Fruit fly (Drosophila melanogaster) whole organism, embryonic: ENCODE data around the gene CG10132.

Experiments used
- Abd-B ChIP-seq: fragments of 200-800 bp; sonication (Bioruptor generic); optimal IDR thresholded peaks from 2 replicates; lab custom pipeline; 2018; ENCODE audit warnings: missing biosample characterization, mild to moderate bottlenecking, missing genetic modification characterization, moderate library complexity
- Blimp-1 ChIP-seq: fragments of 200-800 bp; sonication (Bioruptor generic); optimal IDR thresholded peaks from 3 replicates; lab custom pipeline; 2018; ENCODE audit warnings: missing biosample characterization, missing genetic modification characterization, mild to moderate bottlenecking, moderate library complexity, missing genetic modification reagents
- CG10654 ChIP-seq: fragments of 200-800 bp; sonication (Bioruptor generic); optimal IDR thresholded peaks from 2 replicates; lab custom pipeline; 2016; ENCODE audit warnings: missing biosample characterization, missing genetic modification characterization
- CG12071 ChIP-seq: fragments of 200-800 bp; sonication (Bioruptor generic); optimal IDR thresholded peaks from 3 replicates; lab custom pipeline; 2018; ENCODE audit warnings: missing biosample characterization, mild to moderate bottlenecking, missing genetic modification characterization
- CG12744 ChIP-seq: fragments of 200-800 bp; sonication (Bioruptor generic); optimal IDR thresholded peaks from 2 replicates; lab custom pipeline; 2016; ENCODE audit warnings: missing biosample characterization, missing genetic modification characterization
- CG17328 ChIP-seq: fragments of 200-800 bp; sonication (Bioruptor generic); IDR thresholded peaks from 2 replicates; pipeline ENCODE4 v1.3.6; 2022; ENCODE audit warnings: missing biosample characterization, missing genetic modification characterization
- CG3065 ChIP-seq: fragments of 200-800 bp; sonication (Bioruptor generic); optimal IDR thresholded peaks from 2 replicates; lab custom pipeline; 2016; ENCODE audit warnings: missing biosample characterization, missing genetic modification characterization
- CG31441 ChIP-seq: fragments of 200-800 bp; sonication (Bioruptor generic); IDR thresholded peaks from 2 replicates; pipeline ENCODE4 v1.3.6; 2022; ENCODE audit warnings: missing biosample characterization, missing genetic modification characterization
- CG4328 ChIP-seq: fragments of 200-800 bp; sonication (Bioruptor generic); optimal IDR thresholded peaks from 3 replicates; lab custom pipeline; 2017; ENCODE audit warnings: missing biosample characterization, missing genetic modification reagents, missing genetic modification characterization
- CG4424 ChIP-seq: fragments of 200-800 bp; sonication (Bioruptor generic); optimal IDR thresholded peaks from 3 replicates; lab custom pipeline; 2016; ENCODE audit warnings: missing biosample characterization, missing genetic modification characterization
- CG6683 ChIP-seq: fragments of 200-800 bp; sonication (Bioruptor generic); optimal IDR thresholded peaks from 2 replicates; lab custom pipeline; 2017; ENCODE audit warnings: missing biosample characterization, mild to moderate bottlenecking, missing genetic modification characterization, missing genetic modification reagents
- CG8388 ChIP-seq: fragments of 200-800 bp; sonication (Bioruptor generic); optimal IDR thresholded peaks from 2 replicates; lab custom pipeline; 2019; ENCODE audit warnings: missing biosample characterization, mild to moderate bottlenecking, missing genetic modification characterization, moderate library complexity
- CG9437 ChIP-seq: fragments of 200-800 bp; sonication (Bioruptor generic); optimal IDR thresholded peaks from 2 replicates; lab custom pipeline; 2018; ENCODE audit warnings: missing biosample characterization, mild to moderate bottlenecking, missing genetic modification characterization
- CG9609 ChIP-seq: fragments of 200-800 bp; sonication (Bioruptor generic); optimal IDR thresholded peaks from 3 replicates; lab custom pipeline; 2016; ENCODE audit warnings: missing biosample characterization, missing genetic modification characterization
- CoRest ChIP-seq: fragments of 200-800 bp; sonication (Bioruptor generic); optimal IDR thresholded peaks from 3 replicates; lab custom pipeline; 2018; ENCODE audit warnings: missing biosample characterization, mild to moderate bottlenecking, missing genetic modification characterization, moderate library complexity
- Eip74EF ChIP-seq, 2 experiments: fragments of 200-800 bp in 1 of 2; fragments of >200 bp in 1 of 2; sonication (Bioruptor generic) in 1 of 2; optimal IDR thresholded peaks; 2 replicates each; lab custom pipeline; 2017 to 2019; ENCODE audit warnings: missing biosample characterization in 2 of 2, missing genetic modification characterization in 2 of 2, mild to moderate bottlenecking in 1 of 2, moderate library complexity in 1 of 2
- Ets65A ChIP-seq: fragments of 200-800 bp; sonication (Bioruptor generic); peaks from one replicate; lab custom pipeline; 2016; ENCODE audit warnings: missing biosample characterization, missing genetic modification characterization
- Fer2 ChIP-seq: fragments of 200-800 bp; sonication (Bioruptor generic); optimal IDR thresholded peaks from 2 replicates; lab custom pipeline; 2018; ENCODE audit warnings: missing biosample characterization, mild to moderate bottlenecking, missing genetic modification characterization, moderate library complexity
- Hmx ChIP-seq: fragments of 200-800 bp; sonication (Bioruptor generic); optimal IDR thresholded peaks from 2 replicates; lab custom pipeline; 2016; ENCODE audit warnings: missing biosample characterization, missing genetic modification characterization
- Kr ChIP-seq: fragments of 200-800 bp; sonication (Bioruptor generic); optimal IDR thresholded peaks from 2 replicates; lab custom pipeline; 2017; ENCODE audit warnings: missing biosample characterization, mild to moderate bottlenecking, missing genetic modification characterization
- Lhr ChIP-seq: fragments of 200-800 bp; sonication (Bioruptor generic); optimal IDR thresholded peaks from 3 replicates; lab custom pipeline; 2017; ENCODE audit warnings: mild to moderate bottlenecking, missing biosample characterization, missing genetic modification reagents, missing genetic modification characterization
- MESR4 ChIP-seq: fragments of 200-800 bp; sonication (Bioruptor generic); optimal IDR thresholded peaks from 2 replicates; lab custom pipeline; 2018; ENCODE audit warnings: missing biosample characterization, mild to moderate bottlenecking, missing genetic modification characterization, moderate library complexity
- Sox100B ChIP-seq: fragments of 200-800 bp; sonication (Bioruptor generic); optimal IDR thresholded peaks from 3 replicates; lab custom pipeline; 2018; ENCODE audit warnings: missing biosample characterization, mild to moderate bottlenecking, missing genetic modification characterization
- Trl ChIP-seq, 3 experiments: fragments of >200 bp in 2 of 3; fragments of 200-800 bp in 1 of 3; sonication (Bioruptor generic) in 1 of 3; optimal IDR thresholded peaks; 2 replicates in 1 of 3; 3 replicates in 2 of 3; lab custom pipeline; 2016 to 2017; ENCODE audit warnings: missing biosample characterization in 1 of 3, missing genetic modification characterization in 1 of 3
- Vsx1 ChIP-seq: fragments of 200-800 bp; sonication (Bioruptor generic); optimal IDR thresholded peaks from 2 replicates; lab custom pipeline; 2017; ENCODE audit warnings: missing biosample characterization, mild to moderate bottlenecking, missing genetic modification characterization, missing genetic modification reagents
- amos ChIP-seq: fragments of 200-800 bp; sonication (Bioruptor generic); IDR thresholded peaks from 2 replicates; pipeline ENCODE4 v1.3.6; 2022; ENCODE audit warnings: missing biosample characterization, missing genetic modification characterization; ENCODE audit not compliant: partially characterized antibody
- bsh ChIP-seq, 2 experiments: fragments of 200-800 bp; sonication (Bioruptor generic); optimal IDR thresholded peaks; 2 replicates each; lab custom pipeline; 2017 to 2018; ENCODE audit warnings: mild to moderate bottlenecking in 2 of 2, missing biosample characterization in 2 of 2, missing genetic modification characterization in 2 of 2, moderate library complexity in 1 of 2
- crol ChIP-seq: fragments of 200-800 bp; sonication (Bioruptor generic); IDR thresholded peaks from 2 replicates; pipeline ENCODE4 v1.3.6; 2022; ENCODE audit warnings: missing biosample characterization, missing genetic modification characterization
- eve ChIP-seq, 2 experiments: fragments of >200 bp; optimal IDR thresholded peaks; 2 replicates each; lab custom pipeline; 2017; ENCODE audit warnings: missing biosample characterization in 2 of 2, missing genetic modification characterization in 2 of 2
- ewg ChIP-seq: fragments of 200-800 bp; sonication (Bioruptor generic); optimal IDR thresholded peaks from 3 replicates; lab custom pipeline; 2017; ENCODE audit warnings: mild to moderate bottlenecking, missing biosample characterization, missing genetic modification reagents, missing genetic modification characterization
- eyg ChIP-seq: fragments of 200-800 bp; sonication (Bioruptor generic); optimal IDR thresholded peaks from 3 replicates; lab custom pipeline; 2016; ENCODE audit warnings: missing biosample characterization, missing genetic modification characterization
- ftz-f1 ChIP-seq: fragments of 200-800 bp; sonication (Bioruptor generic); optimal IDR thresholded peaks from 2 replicates; lab custom pipeline; 2016; ENCODE audit warnings: missing biosample characterization, missing genetic modification characterization
- lilli ChIP-seq: fragments of 200-800 bp; sonication (Bioruptor generic); optimal IDR thresholded peaks from 3 replicates; lab custom pipeline; 2016; ENCODE audit warnings: missing biosample characterization, missing genetic modification characterization
- luna ChIP-seq: fragments of 200-800 bp; sonication (Bioruptor generic); optimal IDR thresholded peaks from 2 replicates; lab custom pipeline; 2016; ENCODE audit warnings: missing biosample characterization, missing genetic modification characterization
- mld ChIP-seq: fragments of 200-800 bp; sonication (Bioruptor generic); IDR thresholded peaks from 3 replicates; pipeline ENCODE4 v1.3.6; 2022; ENCODE audit warnings: missing biosample characterization, missing genetic modification characterization; ENCODE audit not compliant: partially characterized antibody
- nau ChIP-seq: fragments of 200-800 bp; sonication (Bioruptor generic); optimal IDR thresholded peaks from 3 replicates; lab custom pipeline; 2017; ENCODE audit warnings: missing biosample characterization, mild to moderate bottlenecking, missing genetic modification characterization, missing genetic modification reagents
- nerfin-1 ChIP-seq: fragments of 200-800 bp; sonication (Bioruptor generic); optimal IDR thresholded peaks from 3 replicates; lab custom pipeline; 2019; ENCODE audit warnings: missing biosample characterization, mild to moderate bottlenecking, missing genetic modification characterization, moderate library complexity
- odd ChIP-seq: fragments of 200-800 bp; sonication (Bioruptor generic); optimal IDR thresholded peaks from 2 replicates; lab custom pipeline; 2017; ENCODE audit warnings: missing biosample characterization, mild to moderate bottlenecking, missing genetic modification characterization
- phol ChIP-seq: fragments of 200-800 bp; sonication (Bioruptor generic); optimal IDR thresholded peaks from 3 replicates; lab custom pipeline; 2018; ENCODE audit warnings: missing biosample characterization, mild to moderate bottlenecking, missing genetic modification characterization, moderate library complexity
- pnt ChIP-seq: fragments of 200-800 bp; sonication (Bioruptor generic); optimal IDR thresholded peaks from 3 replicates; lab custom pipeline; 2016; ENCODE audit warnings: missing biosample characterization, missing genetic modification characterization
- pum ChIP-seq: fragments of 200-800 bp; sonication (Bioruptor generic); optimal IDR thresholded peaks from 2 replicates; lab custom pipeline; 2016; ENCODE audit warnings: missing biosample characterization, missing genetic modification characterization
- salm ChIP-seq: fragments of 200-800 bp; sonication (Bioruptor generic); optimal IDR thresholded peaks from 2 replicates; lab custom pipeline; 2018; ENCODE audit warnings: missing biosample characterization, mild to moderate bottlenecking, missing genetic modification characterization
- slbo ChIP-seq: fragments of 200-800 bp; sonication (Bioruptor generic); IDR thresholded peaks from 2 replicates; pipeline ENCODE4 v1.3.6; 2022; ENCODE audit warnings: missing biosample characterization, missing genetic modification characterization
- trem ChIP-seq: fragments of 200-800 bp; optimal IDR thresholded peaks from 3 replicates; lab custom pipeline; 2019; ENCODE audit warnings: missing biosample characterization, mild to moderate bottlenecking, missing genetic modification characterization, moderate library complexity
- vnd ChIP-seq: fragments of 200-800 bp; sonication (Bioruptor generic); IDR thresholded peaks from 3 replicates; pipeline ENCODE4 v1.3.6; 2022; ENCODE audit warnings: missing biosample characterization, missing genetic modification characterization; ENCODE audit not compliant: partially characterized antibody
- vvl ChIP-seq: fragments of 200-800 bp; sonication (Bioruptor generic); IDR thresholded peaks from 2 replicates; pipeline ENCODE4 v1.3.6; 2022; ENCODE audit warnings: missing biosample characterization, missing genetic modification characterization
- zen ChIP-seq: fragments of 200-800 bp; sonication (Bioruptor generic); optimal IDR thresholded peaks from 3 replicates; lab custom pipeline; 2018; ENCODE audit warnings: missing biosample characterization, mild to moderate bottlenecking, missing genetic modification characterization, moderate library complexity
- zfh1 ChIP-seq: fragments of 200-800 bp; sonication (Bioruptor generic); IDR thresholded peaks from 3 replicates; pipeline ENCODE4 v1.3.6; 2022; ENCODE audit warnings: missing biosample characterization, missing genetic modification characterization

The CG10132 gene

dm6 chr2L:19571574-19572495 is 53.2 kb downstream of the CG10132 start (continued):
- TF ChIP-seq Abd-B (GFP tag; lab: Kevin White, UChicago) (no peak), nau (no peak), CG3065 (GFP tag; lab: Kevin White, UChicago) (no peak), slbo (GFP tag; lab: Robert Waterston, UW) (no peak), Blimp-1 (no peak), pum (GFP tag; lab: Kevin White, UChicago) (no peak), salm (tag; lab: Kevin White, UChicago) (no peak), zen (tag; lab: Kevin White, UChicago) (no peak), CG31441 (no peak), Hmx (no peak), crol (GFP tag; lab: Robert Waterston, UW) (peak; percentile 33; the same call in 1 of the 2 replicates), CG4424 (GFP tag; lab: Kevin White, UChicago) (no peak), Vsx1 (GFP tag; lab: Kevin White, UChicago) (no peak), CG10654 (GFP tag; lab: Kevin White, UChicago) (no peak), pnt (GFP tag; lab: Kevin White, UChicago) (no peak), CG8388 (no peak), bsh (GFP tag; optimal IDR thresholded peaks at IDR 0.05; lab: Kevin White, UChicago) (no peak), lilli (GFP tag; lab: Kevin White, UChicago) (no peak), ewg (GFP tag; lab: Kevin White, UChicago) (peak; percentile 74), Eip74EF (GFP tag; optimal IDR thresholded peaks at IDR 0.05; lab: Kevin White, UChicago) (no peak), odd (no peak), eve (GFP tag; optimal IDR thresholded peaks at IDR 0.05; lab: Kevin White, UChicago) (no peak), Sox100B (no peak), CG4328 (GFP tag; lab: Kevin White, UChicago) (no peak), luna (GFP tag; lab: Kevin White, UChicago) (no peak), vnd (no peak), Ets65A (peak; percentile 55), MESR4 (no peak), amos (GFP tag; lab: Robert Waterston, UW) (0 out of 2 replicates have a peak, but pooled peaks have one; percentile 11), Kr (GFP tag; lab: Kevin White, UChicago) (no peak), trem (tag; lab: Kevin White, UChicago) (no peak), CG17328 (GFP tag; lab: Robert Waterston, UW) (no peak), Lhr (GFP tag; lab: Kevin White, UChicago) (no peak), Fer2 (no peak), CG6683 (GFP tag; lab: Kevin White, UChicago) (no peak), nerfin-1 (peak; percentile 100), CG12071 (no peak), ftz-f1 (GFP tag; lab: Kevin White, UChicago) (no peak), mld (GFP tag; lab: Robert Waterston, UW) (no peak), phol (tag; lab: Kevin White, UChicago) (no peak), CG9609 (no peak), CG12744 (GFP tag; lab: Kevin White, UChicago) (no peak), zfh1 (GFP tag; lab: Robert Waterston, UW) (no peak), eyg (GFP tag; lab: Kevin White, UChicago) (no peak), Trl (optimal IDR thresholded peaks at IDR 0.05; lab: Kevin White, UChicago) (peak; percentile 87 to 98), Trl (GFP tag; optimal IDR thresholded peaks at IDR 0.05; lab: Kevin White, UChicago) (peak; percentile 28), vvl (GFP tag; lab: Robert Waterston, UW) (peak; percentile 69), CoRest (tag; lab: Kevin White, UChicago) (no peak), CG9437 (GFP tag; lab: Kevin White, UChicago) (no peak)
